Fruit fly (Drosophila melanogaster) whole organism, prepupa: ENCODE results near the gene Sk1.

Experiments used
- CG11902 ChIP-seq: fragments of 200-800 bp; sonication (Bioruptor generic); optimal IDR thresholded peaks from 3 replicates; lab custom pipeline; 2016; ENCODE audit warnings: missing biosample characterization, missing genetic modification characterization
- CG15336 ChIP-seq: fragments of 200-800 bp; sonication (Bioruptor generic); IDR thresholded peaks from 2 replicates; pipeline ENCODE4 v1.3.6; 2022; ENCODE audit warnings: missing biosample characterization, missing genetic modification characterization
- CG8119 ChIP-seq: fragments of 200-800 bp; sonication (Bioruptor generic); IDR thresholded peaks from 3 replicates; pipeline ENCODE4 v1.3.6; 2022; ENCODE audit warnings: missing biosample characterization, missing genetic modification characterization
- Eip75B ChIP-seq: fragments of 200-800 bp; sonication (Bioruptor generic); optimal IDR thresholded peaks from 3 replicates; lab custom pipeline; 2016; ENCODE audit warnings: missing biosample characterization, missing genetic modification characterization
- Hr39 ChIP-seq: fragments of 200-800 bp; sonication (Bioruptor generic); optimal IDR thresholded peaks from 2 replicates; lab custom pipeline; 2016; ENCODE audit warnings: missing biosample characterization, missing genetic modification characterization
- eg ChIP-seq: fragments of 200-800 bp; sonication (Bioruptor generic); IDR thresholded peaks from 3 replicates; pipeline ENCODE4 v1.3.6; 2022; ENCODE audit warnings: missing biosample characterization, missing genetic modification characterization
- pdm3 ChIP-seq: fragments of 200-800 bp; sonication (Bioruptor generic); optimal IDR thresholded peaks from 3 replicates; lab custom pipeline; 2016; ENCODE audit warnings: missing biosample characterization, missing genetic modification characterization

- TF ChIP-seq Hr39 (GFP tag; lab: Kevin White, UChicago) = no peak
- TF ChIP-seq CG15336 (GFP tag; lab: Robert Waterston, UW) = no peak
- TF ChIP-seq CG11902 (GFP tag; lab: Kevin White, UChicago) = no peak
- TF ChIP-seq pdm3 (GFP tag; lab: Kevin White, UChicago) = no peak
- no peak for TF ChIP-seq CG8119 (GFP tag; lab: Robert Waterston, UW)
- TF ChIP-seq eg (GFP tag; lab: Robert Waterston, UW) = no peak
- no peak for TF ChIP-seq Eip75B (GFP tag; lab: Kevin White, UChicago)
These were observed 49.1 kb downstream of the Sk1 start, which contains the start of gene CG33235 for dm6 chrX:11491473-11491872.
